Fruit fly (Drosophila melanogaster) whole organism, embryonic: Measurements from ENCODE around the gene CG4955.

Experiments used
- Blimp-1 ChIP-seq: fragments of 200-800 bp; sonication (Bioruptor generic); optimal IDR thresholded peaks from 3 replicates; lab custom pipeline; 2018; ENCODE audit warnings: missing biosample characterization, missing genetic modification characterization, mild to moderate bottlenecking, moderate library complexity, missing genetic modification reagents
- CG10147 ChIP-seq: fragments of 200-800 bp; sonication (Bioruptor generic); optimal IDR thresholded peaks from 2 replicates; lab custom pipeline; 2019; ENCODE audit warnings: missing biosample characterization, mild to moderate bottlenecking, missing genetic modification characterization, moderate library complexity
- CG11093 ChIP-seq: fragments of 200-800 bp; sonication (Bioruptor generic); IDR thresholded peaks from 3 replicates; pipeline ENCODE4 v1.3.6; 2022; ENCODE audit warnings: missing biosample characterization, missing genetic modification characterization
- CG11504 ChIP-seq: fragments of 200-800 bp; sonication (Bioruptor generic); optimal IDR thresholded peaks from 3 replicates; lab custom pipeline; 2019; ENCODE audit warnings: missing biosample characterization, mild to moderate bottlenecking, missing genetic modification characterization, moderate library complexity
- CG12071 ChIP-seq: fragments of 200-800 bp; sonication (Bioruptor generic); optimal IDR thresholded peaks from 3 replicates; lab custom pipeline; 2018; ENCODE audit warnings: missing biosample characterization, mild to moderate bottlenecking, missing genetic modification characterization
- CG12942 ChIP-seq: fragments of 200-800 bp; sonication (Bioruptor generic); optimal IDR thresholded peaks from 3 replicates; lab custom pipeline; 2016; ENCODE audit warnings: missing biosample characterization, missing genetic modification characterization
- CG13296 ChIP-seq: fragments of 200-800 bp; sonication (Bioruptor generic); optimal IDR thresholded peaks from 3 replicates; lab custom pipeline; 2018; ENCODE audit warnings: missing biosample characterization, mild to moderate bottlenecking, missing genetic modification characterization
- CG13424 ChIP-seq: fragments of 200-800 bp; sonication (Bioruptor generic); optimal IDR thresholded peaks from 2 replicates; lab custom pipeline; 2019; ENCODE audit warnings: missing biosample characterization, mild to moderate bottlenecking, missing genetic modification characterization, moderate library complexity
- CG14441 ChIP-seq: fragments of 200-800 bp; sonication (Bioruptor generic); IDR thresholded peaks from 2 replicates; pipeline ENCODE4 v1.3.6; 2022; ENCODE audit warnings: missing biosample characterization, missing genetic modification characterization
- CG15514 ChIP-seq: fragments of 200-800 bp; sonication (Bioruptor generic); optimal IDR thresholded peaks from 3 replicates; lab custom pipeline; 2017; ENCODE audit warnings: missing biosample characterization, missing genetic modification characterization, mild to moderate bottlenecking, moderate library complexity, missing genetic modification reagents
- CG17328 ChIP-seq: fragments of 200-800 bp; sonication (Bioruptor generic); IDR thresholded peaks from 2 replicates; pipeline ENCODE4 v1.3.6; 2022; ENCODE audit warnings: missing biosample characterization, missing genetic modification characterization
- CG17361 ChIP-seq: fragments of 200-800 bp; sonication (Bioruptor generic); IDR thresholded peaks from 3 replicates; pipeline ENCODE4 v1.3.6; 2022; ENCODE audit warnings: missing biosample characterization, missing genetic modification characterization
- CG2712 ChIP-seq: fragments of 200-800 bp; optimal IDR thresholded peaks from 3 replicates; lab custom pipeline; 2019; ENCODE audit warnings: missing biosample characterization, mild to moderate bottlenecking, missing genetic modification characterization, moderate library complexity
- CG30403 ChIP-seq: fragments of 200-800 bp; sonication (Bioruptor generic); optimal IDR thresholded peaks from 3 replicates; lab custom pipeline; 2016; ENCODE audit warnings: missing biosample characterization, missing genetic modification characterization
- CG3065 ChIP-seq: fragments of 200-800 bp; sonication (Bioruptor generic); optimal IDR thresholded peaks from 2 replicates; lab custom pipeline; 2016; ENCODE audit warnings: missing biosample characterization, missing genetic modification characterization
- CG31441 ChIP-seq: fragments of 200-800 bp; sonication (Bioruptor generic); IDR thresholded peaks from 2 replicates; pipeline ENCODE4 v1.3.6; 2022; ENCODE audit warnings: missing biosample characterization, missing genetic modification characterization
- CG3847 ChIP-seq: fragments of 200-800 bp; sonication (Bioruptor generic); IDR thresholded peaks from 2 replicates; pipeline ENCODE4 v1.3.6; 2022; ENCODE audit warnings: missing biosample characterization, missing genetic modification characterization
- CG7271 ChIP-seq: fragments of 200-800 bp; sonication (Bioruptor generic); optimal IDR thresholded peaks from 2 replicates; lab custom pipeline; 2018; ENCODE audit warnings: missing biosample characterization, mild to moderate bottlenecking, missing genetic modification characterization, moderate library complexity
- CG7357 ChIP-seq: fragments of 200-800 bp; sonication (Bioruptor generic); IDR thresholded peaks from 3 replicates; pipeline ENCODE4 v1.3.6; 2022; ENCODE audit warnings: missing biosample characterization, missing genetic modification characterization
- CG7745 ChIP-seq: fragments of 200-800 bp; sonication (Bioruptor generic); optimal IDR thresholded peaks from 2 replicates; lab custom pipeline; 2018; ENCODE audit warnings: missing biosample characterization, mild to moderate bottlenecking, missing genetic modification characterization, moderate library complexity
- CG9437 ChIP-seq: fragments of 200-800 bp; sonication (Bioruptor generic); optimal IDR thresholded peaks from 2 replicates; lab custom pipeline; 2018; ENCODE audit warnings: missing biosample characterization, mild to moderate bottlenecking, missing genetic modification characterization
- CG9727 ChIP-seq: fragments of 200-800 bp; sonication (Bioruptor generic); optimal IDR thresholded peaks from 3 replicates; lab custom pipeline; 2017; ENCODE audit warnings: missing biosample characterization, mild to moderate bottlenecking, missing genetic modification characterization
- Gug ChIP-seq: fragments of 200-800 bp; sonication (Bioruptor generic); IDR thresholded peaks from 4 replicates; pipeline ENCODE4 v1.3.6; 2022; ENCODE audit warnings: missing biosample characterization, missing genetic modification characterization
- HHEX ChIP-seq: fragments of 200-800 bp; sonication (Bioruptor generic); optimal IDR thresholded peaks from 3 replicates; lab custom pipeline; 2017; ENCODE audit warnings: missing biosample characterization, mild to moderate bottlenecking, missing genetic modification characterization, missing genetic modification reagents
- HLH3B ChIP-seq: fragments of 200-800 bp; sonication (Bioruptor generic); IDR thresholded peaks from 2 replicates; pipeline ENCODE4 v1.3.6; 2022; ENCODE audit warnings: missing biosample characterization, missing genetic modification characterization
- Hr51 ChIP-seq, 2 experiments: fragments of 200-800 bp; sonication (Bioruptor generic); optimal IDR thresholded peaks; 2 replicates in 1 of 2; 3 replicates in 1 of 2; lab custom pipeline; 2016 to 2018; ENCODE audit warnings: missing biosample characterization in 2 of 2, missing genetic modification characterization in 2 of 2, mild to moderate bottlenecking in 1 of 2, moderate library complexity in 1 of 2
- MTF-1 ChIP-seq: fragments of 200-800 bp; sonication (Bioruptor generic); optimal IDR thresholded peaks from 2 replicates; lab custom pipeline; 2018; ENCODE audit warnings: missing biosample characterization, mild to moderate bottlenecking, missing genetic modification characterization, borderline replicate concordance
- Mrtf ChIP-seq: fragments of 200-800 bp; sonication (Bioruptor generic); IDR thresholded peaks from 3 replicates; pipeline ENCODE4 v1.3.6; 2022; ENCODE audit warnings: missing biosample characterization, missing genetic modification characterization
- Nf-YB ChIP-seq: fragments of 200-800 bp; sonication (Bioruptor generic); optimal IDR thresholded peaks from 3 replicates; lab custom pipeline; 2019; ENCODE audit warnings: missing biosample characterization, mild to moderate bottlenecking, missing genetic modification characterization, moderate library complexity
- Six4 ChIP-seq: fragments of 200-800 bp; sonication (Bioruptor generic); optimal IDR thresholded peaks from 2 replicates; lab custom pipeline; 2016; ENCODE audit warnings: missing biosample characterization, missing genetic modification characterization
- Sox102F ChIP-seq: fragments of 200-800 bp; sonication (Bioruptor generic); optimal IDR thresholded peaks from 2 replicates; lab custom pipeline; 2018; ENCODE audit warnings: missing biosample characterization, mild to moderate bottlenecking, missing genetic modification characterization, moderate library complexity
- Usf ChIP-seq: fragments of 200-800 bp; sonication (Bioruptor generic); optimal IDR thresholded peaks from 2 replicates; lab custom pipeline; 2017; ENCODE audit warnings: missing genotype, missing biosample characterization, missing genetic modification characterization
- Xrp1 ChIP-seq: fragments of 200-800 bp; sonication (Bioruptor generic); IDR thresholded peaks from 2 replicates; pipeline ENCODE4 v1.3.6; 2022; ENCODE audit warnings: missing biosample characterization, missing genetic modification characterization
- ara ChIP-seq: fragments of 200-800 bp; sonication (Bioruptor generic); IDR thresholded peaks from 2 replicates; pipeline ENCODE4 v1.3.6; 2022; ENCODE audit warnings: missing biosample characterization, missing genetic modification characterization
- bcd ChIP-seq: fragments of 200-800 bp; sonication (Bioruptor generic); optimal IDR thresholded peaks from 2 replicates; lab custom pipeline; 2017; ENCODE audit warnings: missing biosample characterization, mild to moderate bottlenecking, missing genetic modification characterization
- cg ChIP-seq: fragments of 200-800 bp; sonication (Bioruptor generic); optimal IDR thresholded peaks from 3 replicates; lab custom pipeline; 2019; ENCODE audit warnings: missing biosample characterization, mild to moderate bottlenecking, missing genetic modification characterization, moderate library complexity
- en ChIP-seq: fragments of 200-800 bp; sonication (Bioruptor generic); optimal IDR thresholded peaks from 2 replicates; lab custom pipeline; 2016; ENCODE audit warnings: missing biosample characterization, missing genetic modification characterization
- gem ChIP-seq: fragments of 200-800 bp; sonication (Bioruptor generic); optimal IDR thresholded peaks from 2 replicates; lab custom pipeline; 2019; ENCODE audit warnings: missing biosample characterization, mild to moderate bottlenecking, missing genetic modification characterization, moderate library complexity
- hkb ChIP-seq, 2 experiments: fragments of 200-800 bp in 1 of 2; fragments of >200 bp in 1 of 2; sonication (Bioruptor generic) in 1 of 2; IDR thresholded peaks in 1 of 2; optimal IDR thresholded peaks in 1 of 2; 2 replicates each; pipeline versions ENCODE4 v1.3.6 to Lab custom; 2017 to 2022; ENCODE audit warnings: missing biosample characterization in 1 of 2, missing genetic modification characterization in 1 of 2
- knrl ChIP-seq: fragments of 200-800 bp; sonication (Bioruptor generic); IDR thresholded peaks from 3 replicates; pipeline ENCODE4 v1.3.6; 2022; ENCODE audit warnings: missing biosample characterization, missing genetic modification characterization; ENCODE audit not compliant: partially characterized antibody
- lab ChIP-seq: fragments of 200-800 bp; sonication (Bioruptor generic); optimal IDR thresholded peaks from 3 replicates; lab custom pipeline; 2017; ENCODE audit warnings: missing biosample characterization, missing genetic modification characterization, mild to moderate bottlenecking, moderate library complexity, missing genetic modification reagents
- nmo ChIP-seq: fragments of 200-800 bp; sonication (Bioruptor generic); optimal IDR thresholded peaks from 2 replicates; lab custom pipeline; 2018; ENCODE audit warnings: missing biosample characterization, mild to moderate bottlenecking, missing genetic modification characterization, moderate library complexity
- nom ChIP-seq: fragments of 200-800 bp; sonication (Bioruptor generic); optimal IDR thresholded peaks from 2 replicates; lab custom pipeline; 2017; ENCODE audit warnings: missing biosample characterization, missing genetic modification characterization, mild to moderate bottlenecking, moderate library complexity, missing genetic modification reagents
- pan ChIP-seq, 4 experiments: fragments of >200 bp in 3 of 4; fragments of 200-800 bp in 1 of 4; sonication (Bioruptor generic) in 1 of 4; optimal IDR thresholded peaks in 3 of 4; IDR thresholded peaks in 1 of 4; 2 replicates each; pipeline versions ENCODE4 v1.3.6 to Lab custom; 2017 to 2022; ENCODE audit warnings: missing biosample characterization in 2 of 4, missing genetic modification characterization in 2 of 4, mixed read lengths in 1 of 4
- pum ChIP-seq: fragments of 200-800 bp; sonication (Bioruptor generic); optimal IDR thresholded peaks from 2 replicates; lab custom pipeline; 2016; ENCODE audit warnings: missing biosample characterization, missing genetic modification characterization
- sens ChIP-seq: fragments of 200-800 bp; sonication (Bioruptor generic); peaks from one replicate; lab custom pipeline; 2016; ENCODE audit warnings: missing biosample characterization, missing genetic modification characterization
- stc ChIP-seq: fragments of 200-800 bp; sonication (Bioruptor generic); IDR thresholded peaks from 2 replicates; pipeline ENCODE4 v1.3.6; 2022; ENCODE audit warnings: missing biosample characterization, missing genetic modification characterization
- trh ChIP-seq: fragments of 200-800 bp; sonication (Bioruptor generic); optimal IDR thresholded peaks from 2 replicates; lab custom pipeline; 2016; ENCODE audit warnings: missing biosample characterization, missing genetic modification characterization
- wdn ChIP-seq: fragments of 200-800 bp; sonication (Bioruptor generic); IDR thresholded peaks from 2 replicates; pipeline ENCODE4 v1.3.6; 2022; ENCODE audit warnings: missing biosample characterization, missing genetic modification characterization

CG4955 gene

dm6 chrX:17121600-17121999 is 40.4 kb downstream of the CG4955 start (continued):
- TF ChIP-seq trh (GFP tag; lab: Kevin White, UChicago) (no peak), HLH3B (GFP tag; lab: Robert Waterston, UW) (no peak), gem (tag; lab: Kevin White, UChicago) (peak; percentile 68), en (GFP tag; lab: Kevin White, UChicago) (no peak), CG14441 (GFP tag; lab: Robert Waterston, UW) (no peak), CG3065 (GFP tag; lab: Kevin White, UChicago) (no peak), CG7271 (no peak), nmo (peak; percentile 28), HHEX (GFP tag; lab: Kevin White, UChicago) (peak; percentile 38), CG17328 (GFP tag; lab: Robert Waterston, UW) (no peak), CG13424 (tag; lab: Kevin White, UChicago) (peak; percentile 27), CG2712 (tag; lab: Kevin White, UChicago) (peak; percentile 42), cg (GFP tag; lab: Kevin White, UChicago) (no peak), Nf-YB (GFP tag; lab: Kevin White, UChicago) (peak; percentile 8), nom (GFP tag; lab: Kevin White, UChicago) (peak; percentile 47), Hr51 (GFP tag; optimal IDR thresholded peaks at IDR 0.05; lab: Kevin White, UChicago) (peak in 1 of 2 experiments; percentile 54), MTF-1 (GFP tag; lab: Kevin White, UChicago) (no peak), hkb (optimal IDR thresholded peaks at IDR 0.05; lab: Kevin White, UChicago) (no peak), hkb (GFP tag; IDR thresholded peaks at IDR 0.05; lab: Robert Waterston, UW) (0 out of 2 replicates have a peak, but pooled peaks have one; percentile 7), Blimp-1 (GFP tag; lab: Kevin White, UChicago) (peak; percentile 40), Mrtf (GFP tag; lab: Robert Waterston, UW) (no peak), pum (GFP tag; lab: Kevin White, UChicago) (no peak), Sox102F (GFP tag; lab: Kevin White, UChicago) (peak; percentile 70), Usf (no peak), pan (optimal IDR thresholded peaks at IDR 0.05; lab: Kevin White, UChicago) (no peak), pan (GFP tag; optimal IDR thresholded peaks at IDR 0.05 in 1 of 2, IDR thresholded peaks at IDR 0.05 in 1 of 2) (no peak), CG7745 (tag; lab: Kevin White, UChicago) (no peak), CG12071 (GFP tag; lab: Kevin White, UChicago) (peak; percentile 22), CG7357 (no peak), bcd (GFP tag; lab: Kevin White, UChicago) (peak; percentile 21), sens (peak; percentile 47), Six4 (GFP tag; lab: Kevin White, UChicago) (no peak), CG3847 (GFP tag; lab: Robert Waterston, UW) (no peak), CG31441 (GFP tag; lab: Robert Waterston, UW) (peak; percentile 36; the same call in 1 of the 2 replicates), CG30403 (GFP tag; lab: Kevin White, UChicago) (peak; percentile 35), CG12942 (GFP tag; lab: Kevin White, UChicago) (no peak), CG13296 (no peak), Xrp1 (GFP tag; lab: Robert Waterston, UW) (peak; percentile 32; the same call in 1 of the 2 replicates), knrl (no peak), CG9437 (GFP tag; lab: Kevin White, UChicago) (peak; percentile 25), CG11093 (no peak), ara (GFP tag; lab: Robert Waterston, UW) (no peak), CG11504 (tag; lab: Kevin White, UChicago) (peak; percentile 49), wdn (GFP tag; lab: Robert Waterston, UW) (no peak), Gug (GFP tag; lab: Robert Waterston, UW) (no peak), CG10147 (GFP tag; lab: Kevin White, UChicago) (peak; percentile 18), lab (GFP tag; lab: Kevin White, UChicago) (peak; percentile 34), stc (GFP tag; lab: Robert Waterston, UW) (0 out of 2 replicates have a peak, but pooled peaks have one; percentile 7), CG17361 (GFP tag; lab: Robert Waterston, UW) (peak; percentile 55), CG15514 (GFP tag; lab: Kevin White, UChicago) (peak; percentile 5), CG9727 (GFP tag; lab: Kevin White, UChicago) (peak; percentile 28)
